Fruit fly (Drosophila melanogaster) S2 (cell line): Measurements from ENCODE around the gene pdm2.

ENCODE experiments used
- CG8478 ChIP-seq: fragments of >200 bp; optimal IDR thresholded peaks from 2 replicates; lab custom pipeline; 2018
- CTCF ChIP-seq, 2 experiments: fragments of >200 bp; optimal IDR thresholded peaks; 2 replicates each; lab custom pipeline; 2018

DNA sequence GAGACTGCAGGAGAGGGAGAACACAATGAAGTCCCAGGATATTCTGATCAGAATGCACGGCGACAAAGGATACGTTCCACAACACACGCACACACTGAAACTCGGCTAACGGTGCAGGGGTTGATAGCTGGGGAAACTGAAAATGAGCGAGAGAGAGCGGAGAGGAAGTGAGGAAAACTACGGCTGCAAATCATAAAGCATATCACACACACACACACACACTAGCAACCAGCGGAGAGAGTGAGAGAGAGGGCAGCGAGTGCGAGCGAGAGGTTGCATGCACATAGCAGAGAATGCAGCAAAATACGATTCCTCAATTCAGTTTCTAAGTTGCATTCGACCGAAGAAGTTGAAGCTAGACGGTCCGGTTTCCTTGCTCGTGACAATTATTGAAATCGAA is 21.3 kb downstream of the pdm2 start:
- TF ChIP-seq CTCF (optimal IDR thresholded peaks at IDR 0.05; lab: Kevin White, UChicago) (no peak), CG8478 (no peak)
